Worm (Caenorhabditis elegans) whole organism, L4 larva: ENCODE data around the gene T23F2.2.
A peak's percentile ranks its signal among the peaks of the same experiment; 100 is the strongest.

Experiments used
- F26F4.8 ChIP-seq: fragments of 200-800 bp; sonication (Bioruptor generic); conservative IDR thresholded peaks from 2 replicates; pipeline ENCODE4 v1.3.6; 2022; ENCODE audit warnings: missing genetic modification characterization, missing compliant biosample characterization
- F44E2.7 ChIP-seq: fragments of 200-800 bp; sonication (Bioruptor generic); IDR thresholded peaks from 2 replicates; pipeline ENCODE4 v2.1.2; 2022; ENCODE audit warnings: missing genetic modification characterization, missing compliant biosample characterization
- F49E8.2 ChIP-seq: sonication (generic microtip); optimal IDR thresholded peaks from 2 replicates; lab custom pipeline; 2016; ENCODE audit warnings: missing compliant biosample characterization, mild to moderate bottlenecking, missing genetic modification characterization, borderline replicate concordance
- R02D3.7 ChIP-seq: fragments of 150-350 bp; sonication (generic microtip); optimal IDR thresholded peaks from 3 replicates; lab custom pipeline; 2014; ENCODE audit warnings: missing biosample characterization, missing genetic modification characterization
- T26A8.4 ChIP-seq: fragments of 200-800 bp; sonication (Bioruptor generic); IDR thresholded peaks from 2 replicates; pipeline ENCODE4 v1.3.6; 2022; ENCODE audit warnings: missing genetic modification characterization, missing compliant biosample characterization
- Y75B8A.6 ChIP-seq: fragments of 200-800 bp; sonication (Bioruptor generic); IDR thresholded peaks from 2 replicates; pipeline ENCODE4 v1.3.6; 2022; ENCODE audit warnings: missing genetic modification reagents, missing genetic modification characterization, missing compliant biosample characterization
- aha-1 ChIP-seq: fragments of 150-350 bp; peaks from one replicate; lab custom pipeline; 2014; ENCODE audit warnings: missing biosample characterization, missing genetic modification characterization
- aly-2 ChIP-seq: sonication (generic microtip); optimal IDR thresholded peaks from 2 replicates; lab custom pipeline; 2018; ENCODE audit warnings: missing biosample characterization, missing genetic modification characterization
- ceh-82 ChIP-seq: sonication (generic microtip); optimal IDR thresholded peaks from 2 replicates; lab custom pipeline; 2017; ENCODE audit warnings: missing biosample characterization, missing genetic modification characterization
- daf-12 ChIP-seq: fragments of 150-350 bp; optimal IDR thresholded peaks from 2 replicates; lab custom pipeline; 2014; ENCODE audit warnings: missing biosample characterization, missing genetic modification reagents, missing genetic modification characterization
- daf-16 ChIP-seq, 3 experiments: sonication (generic microtip); optimal IDR thresholded peaks; 2 replicates each; lab custom pipeline; 2016 to 2017; ENCODE audit warnings: missing genetic modification characterization in 3 of 3, missing genetic modification reagents in 3 of 3, mild to moderate bottlenecking in 2 of 3, missing compliant biosample characterization in 2 of 3, missing biosample characterization in 1 of 3, moderate library complexity in 1 of 3
- daf-8 ChIP-seq: fragments of 200-800 bp; sonication (Bioruptor generic); IDR thresholded peaks from 2 replicates; pipeline ENCODE4 v1.3.6; 2022; ENCODE audit warnings: missing genetic modification characterization, missing compliant biosample characterization
- dmd-6 ChIP-seq: fragments of 200-800 bp; sonication (Bioruptor generic); IDR thresholded peaks from 2 replicates; pipeline ENCODE4 v1.3.6; 2022; ENCODE audit warnings: missing genetic modification reagents, missing genetic modification characterization, missing compliant biosample characterization
- dmd-8 ChIP-seq: fragments of 200-800 bp; sonication (Bioruptor generic); IDR thresholded peaks from 2 replicates; pipeline ENCODE4 v1.3.6; 2022; ENCODE audit warnings: missing genetic modification characterization, missing compliant biosample characterization
- duxl-1 ChIP-seq: sonication (generic microtip); optimal IDR thresholded peaks from 2 replicates; lab custom pipeline; 2016; ENCODE audit warnings: mild to moderate bottlenecking, missing genetic modification characterization, moderate library complexity, missing compliant biosample characterization; ENCODE audit not compliant: poor library complexity
- dve-1 ChIP-seq: sonication (generic microtip); optimal IDR thresholded peaks from 2 replicates; lab custom pipeline; 2017; ENCODE audit warnings: antibody characterized with exemption, mild to moderate bottlenecking, missing genetic modification characterization, missing compliant biosample characterization; ENCODE audit not compliant: insufficient read depth
- egl-27 ChIP-seq: sonication (generic microtip); optimal IDR thresholded peaks from 3 replicates; lab custom pipeline; 2017; ENCODE audit warnings: missing biosample characterization, missing genetic modification reagents, missing genetic modification characterization
- hif-1 ChIP-seq, 2 experiments: sonication (generic microtip); optimal IDR thresholded peaks; 2 replicates each; lab custom pipeline; 2016 to 2017; ENCODE audit warnings: missing compliant biosample characterization in 2 of 2, missing genetic modification characterization in 2 of 2, missing genetic modification reagents in 2 of 2, missing genotype in 2 of 2, mild to moderate bottlenecking in 1 of 2
- lim-7 ChIP-seq: fragments of 200-800 bp; sonication (Bioruptor generic); IDR thresholded peaks from 2 replicates; pipeline ENCODE4 v1.3.6; 2022; ENCODE audit warnings: missing genetic modification characterization, missing compliant biosample characterization
- lin-15B ChIP-seq: fragments of 150-350 bp; sonication (generic microtip); optimal IDR thresholded peaks from 3 replicates; lab custom pipeline; 2014; ENCODE audit warnings: missing biosample characterization, missing genetic modification characterization
- lin-39 ChIP-seq: fragments of 150-350 bp; optimal IDR thresholded peaks from 2 replicates; lab custom pipeline; 2014; ENCODE audit warnings: missing biosample characterization, missing genetic modification reagents, missing genetic modification characterization
- lir-3 ChIP-seq: sonication (generic microtip); optimal IDR thresholded peaks from 2 replicates; lab custom pipeline; 2016; ENCODE audit warnings: mild to moderate bottlenecking, missing genetic modification characterization, missing compliant biosample characterization
- madf-9 ChIP-seq: fragments of 200-800 bp; sonication (Bioruptor generic); conservative IDR thresholded peaks from 2 replicates; pipeline ENCODE4 v1.3.6; 2022; ENCODE audit warnings: missing genetic modification reagents, missing genetic modification characterization, missing compliant biosample characterization
- mdl-1 ChIP-seq, 2 experiments: fragments of 150-350 bp in 1 of 2; sonication (generic microtip) in 1 of 2; optimal IDR thresholded peaks; 2 replicates each; lab custom pipeline; 2014 to 2017; ENCODE audit warnings: missing biosample characterization in 2 of 2, missing genetic modification characterization in 2 of 2
- mep-1 ChIP-seq: fragments of 150-350 bp; sonication (generic microtip); optimal IDR thresholded peaks from 3 replicates; lab custom pipeline; 2014; ENCODE audit warnings: missing biosample characterization, missing genetic modification characterization
- nhr-11 ChIP-seq: fragments of 150-350 bp; optimal IDR thresholded peaks from 2 replicates; lab custom pipeline; 2014; ENCODE audit warnings: missing biosample characterization, missing genetic modification characterization
- nhr-25 ChIP-seq: sonication (generic microtip); optimal IDR thresholded peaks from 2 replicates; lab custom pipeline; 2017; ENCODE audit warnings: missing genetic modification characterization, mild to moderate bottlenecking, missing compliant biosample characterization, antibody characterized with exemption, moderate library complexity, borderline replicate concordance; ENCODE audit not compliant: insufficient read depth
- nhr-41 ChIP-seq: fragments of 200-800 bp; sonication (Bioruptor generic); IDR thresholded peaks from 2 replicates; pipeline ENCODE4 v1.3.6; 2022; ENCODE audit warnings: missing genetic modification reagents, missing genetic modification characterization, missing compliant biosample characterization
- nhr-48 ChIP-seq: sonication (generic microtip); optimal IDR thresholded peaks from 2 replicates; lab custom pipeline; 2016; ENCODE audit warnings: mild to moderate bottlenecking, missing genetic modification characterization, missing compliant biosample characterization
- nhr-77 ChIP-seq: fragments of 150-350 bp; optimal IDR thresholded peaks from 2 replicates; lab custom pipeline; 2014; ENCODE audit warnings: missing biosample characterization, missing genetic modification characterization
- pha-4 ChIP-seq, 2 experiments: fragments of 150-350 bp in 1 of 2; fragments of 200-800 bp in 1 of 2; sonication (Bioruptor generic) in 1 of 2; IDR thresholded peaks in 1 of 2; optimal IDR thresholded peaks in 1 of 2; 2 replicates each; pipeline versions ENCODE4 v1.3.6 to Lab custom; 2014 to 2022; ENCODE audit warnings: missing genetic modification characterization in 2 of 2, missing genetic modification reagents in 2 of 2, missing biosample characterization in 1 of 2, missing compliant biosample characterization in 1 of 2
- pqm-1 ChIP-seq: sonication (generic microtip); optimal IDR thresholded peaks from 2 replicates; lab custom pipeline; 2017; ENCODE audit warnings: missing biosample characterization, missing genetic modification characterization
- rbr-2 ChIP-seq: sonication (generic microtip); optimal IDR thresholded peaks from 2 replicates; lab custom pipeline; 2016; ENCODE audit warnings: missing genotype, missing genetic modification characterization, missing compliant biosample characterization
- set-16 ChIP-seq: fragments of 200-800 bp; sonication (Bioruptor generic); IDR thresholded peaks from 2 replicates; pipeline ENCODE4 v1.3.6; 2022; ENCODE audit warnings: missing genetic modification reagents, missing genetic modification characterization, missing compliant biosample characterization
- spr-3 ChIP-seq: fragments of 200-800 bp; sonication (Bioruptor generic); optimal IDR thresholded peaks from 2 replicates; lab custom pipeline; 2018; ENCODE audit warnings: mild to moderate bottlenecking, missing genetic modification characterization, missing compliant biosample characterization
- tra-1 ChIP-seq: fragments of 200-800 bp; sonication (Bioruptor generic); IDR thresholded peaks from 2 replicates; pipeline ENCODE4 v1.3.6; 2022; ENCODE audit warnings: missing genetic modification reagents, missing genetic modification characterization, missing compliant biosample characterization
- unc-39 ChIP-seq: sonication (generic microtip); optimal IDR thresholded peaks from 2 replicates; lab custom pipeline; 2017; ENCODE audit warnings: missing biosample characterization, missing genetic modification characterization
- unc-62 ChIP-seq, 3 experiments: fragments of 150-350 bp in 1 of 3; sonication (generic microtip); optimal IDR thresholded peaks in 2 of 3; peaks in 1 of 3; 1 replicate in 1 of 3; 2 replicates in 2 of 3; lab custom pipeline; 2014 to 2017; ENCODE audit warnings: missing biosample characterization in 3 of 3, missing genetic modification characterization in 3 of 3, missing genetic modification reagents in 3 of 3, missing genotype in 1 of 3
- zag-1 ChIP-seq: fragments of 150-350 bp; optimal IDR thresholded peaks from 2 replicates; lab custom pipeline; 2014; ENCODE audit warnings: missing biosample characterization, missing genetic modification characterization
- ztf-11 ChIP-seq: fragments of 150-350 bp; optimal IDR thresholded peaks from 2 replicates; lab custom pipeline; 2014; ENCODE audit warnings: missing biosample characterization, missing genetic modification characterization

T23F2.2 gene

ce11 chrX:5475164-5475576, 29.9 kb downstream of the T23F2.2 start (continued):
- TF ChIP-seq egl-27 (tag; lab: Kevin White, UChicago) (no peak), nhr-41 (GFP tag; lab: Robert Waterston, UW) (peak; percentile 95), tra-1 (GFP tag; lab: Robert Waterston, UW) (peak; percentile 72; the same call in 1 of the 2 replicates), dmd-6 (GFP tag; lab: Robert Waterston, UW) (peak; percentile 74), lin-15B (no peak), nhr-77 (tag; lab: Kevin White, UChicago) (peak; percentile 58), F26F4.8 (GFP tag; lab: Robert Waterston, UW) (no peak), aha-1 (tag; lab: Kevin White, UChicago) (peak; percentile 91), set-16 (GFP tag; lab: Robert Waterston, UW) (peak; percentile 38; the same call in 1 of the 2 replicates), dmd-8 (GFP tag; lab: Robert Waterston, UW) (no peak), nhr-11 (tag; lab: Kevin White, UChicago) (peak; percentile 59), pqm-1 (tag; lab: Kevin White, UChicago) (peak; percentile 71), unc-62 (GFP tag; optimal IDR thresholded peaks at IDR 0.05 in 1 of 2; lab: Kevin White, UChicago) (peak in 1 of 2 experiments; percentile 99), unc-62 (tag; optimal IDR thresholded peaks at IDR 0.05; lab: Kevin White, UChicago) (no peak), mdl-1 (tag; optimal IDR thresholded peaks at IDR 0.05; lab: Kevin White, UChicago) (peak; percentile 16 to 67), mep-1 (tag; lab: Kevin White, UChicago) (peak; percentile 83), pha-4 (GFP tag; IDR thresholded peaks at IDR 0.05; lab: Robert Waterston, UW) (no peak), pha-4 (tag; optimal IDR thresholded peaks at IDR 0.05; lab: Kevin White, UChicago) (peak; percentile 45), dve-1 (peak; percentile 70), unc-39 (no peak), daf-16 (GFP tag; optimal IDR thresholded peaks at IDR 0.05; lab: Kevin White, UChicago) (no peak), daf-16 (tag; optimal IDR thresholded peaks at IDR 0.05; lab: Kevin White, UChicago) (peak; percentile 34), F49E8.2 (tag; lab: Kevin White, UChicago) (no peak), ztf-11 (tag; lab: Kevin White, UChicago) (no peak), daf-8 (GFP tag; lab: Robert Waterston, UW) (no peak), nhr-25 (peak; percentile 95), T26A8.4 (GFP tag; lab: Robert Waterston, UW) (0 out of 2 replicates have a peak, but pooled peaks have one; percentile 29), duxl-1 (tag; lab: Kevin White, UChicago) (peak; percentile 3), madf-9 (0 out of 2 replicates have a peak, but pooled peaks have one; percentile 14), lim-7 (GFP tag; lab: Robert Waterston, UW) (no peak), zag-1 (tag; lab: Kevin White, UChicago) (no peak), nhr-48 (tag; lab: Kevin White, UChicago) (peak; percentile 16), aly-2 (no peak), spr-3 (GFP tag; lab: Kevin White, UChicago) (no peak)
- TF ChIP-seq, all 104 proteins: peak for 32

DNA sequence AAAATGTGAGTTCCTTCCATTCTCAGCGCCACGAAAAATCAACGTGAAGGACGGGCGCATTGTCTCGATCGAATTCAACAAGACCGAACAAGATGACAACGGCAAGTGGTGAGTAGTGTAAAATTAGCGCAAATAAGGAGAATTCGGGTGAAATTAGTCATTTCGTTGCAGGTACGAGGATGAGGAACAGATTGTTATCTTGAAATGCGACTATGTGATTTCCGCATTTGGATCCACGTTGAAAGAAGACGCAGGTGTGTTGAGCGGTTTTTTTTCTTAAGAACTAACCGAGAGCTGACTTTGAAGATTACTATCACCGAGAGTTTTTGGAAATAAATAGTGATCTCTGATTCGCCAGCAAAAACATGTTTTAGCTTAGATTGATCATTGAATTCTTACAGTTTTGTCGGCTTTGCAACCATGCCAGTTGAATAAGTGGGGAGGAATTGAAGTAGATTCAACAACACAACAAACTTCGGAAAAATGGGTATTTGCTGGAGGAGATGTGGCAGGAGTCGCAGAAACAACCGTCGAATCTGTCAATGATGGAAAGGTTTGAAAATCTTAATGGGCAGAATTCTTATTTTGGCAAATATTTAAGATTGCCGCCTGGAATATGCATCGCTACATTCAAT, 34.8 kb downstream of the T23F2.2 start:
- TF ChIP-seq lir-3 (tag; lab: Kevin White, UChicago) (no peak), unc-62 (GFP tag; optimal IDR thresholded peaks at IDR 0.05 in 1 of 2; lab: Kevin White, UChicago) (peak in 1 of 2 experiments; percentile 91), unc-62 (tag; optimal IDR thresholded peaks at IDR 0.05; lab: Kevin White, UChicago) (no peak), T26A8.4 (GFP tag; lab: Robert Waterston, UW) (no peak), F44E2.7 (GFP tag; lab: Robert Waterston, UW) (no peak), daf-12 (tag; lab: Kevin White, UChicago) (no peak), hif-1 (tag; optimal IDR thresholded peaks at IDR 0.05; lab: Kevin White, UChicago) (no peak), duxl-1 (tag; lab: Kevin White, UChicago) (no peak), R02D3.7 (tag; lab: Kevin White, UChicago) (no peak), lim-7 (GFP tag; lab: Robert Waterston, UW) (no peak), ceh-82 (tag; lab: Kevin White, UChicago) (no peak), rbr-2 (tag; lab: Kevin White, UChicago) (no peak), Y75B8A.6 (GFP tag; lab: Robert Waterston, UW) (no peak), nhr-11 (tag; lab: Kevin White, UChicago) (no peak), aha-1 (tag; lab: Kevin White, UChicago) (peak; percentile 41), lin-39 (tag; lab: Kevin White, UChicago) (no peak)
